Worm (Caenorhabditis elegans) whole organism, L4 larva: ENCODE data around the gene chil-2.

Experiments
- lir-3 ChIP-seq: sonication (generic microtip); optimal IDR thresholded peaks from 2 replicates; lab custom pipeline; 2016; ENCODE audit warnings: mild to moderate bottlenecking, missing genetic modification characterization, missing compliant biosample characterization
- mxl-3 ChIP-seq: fragments of 200-800 bp; sonication (Bioruptor generic); optimal IDR thresholded peaks from 2 replicates; lab custom pipeline; 2018; ENCODE audit warnings: mild to moderate bottlenecking, missing genetic modification characterization, missing compliant biosample characterization
- nhr-11 ChIP-seq: fragments of 150-350 bp; optimal IDR thresholded peaks from 2 replicates; lab custom pipeline; 2014; ENCODE audit warnings: missing biosample characterization, missing genetic modification characterization
- pqm-1 ChIP-seq: sonication (generic microtip); optimal IDR thresholded peaks from 2 replicates; lab custom pipeline; 2017; ENCODE audit warnings: missing biosample characterization, missing genetic modification characterization

DNA sequence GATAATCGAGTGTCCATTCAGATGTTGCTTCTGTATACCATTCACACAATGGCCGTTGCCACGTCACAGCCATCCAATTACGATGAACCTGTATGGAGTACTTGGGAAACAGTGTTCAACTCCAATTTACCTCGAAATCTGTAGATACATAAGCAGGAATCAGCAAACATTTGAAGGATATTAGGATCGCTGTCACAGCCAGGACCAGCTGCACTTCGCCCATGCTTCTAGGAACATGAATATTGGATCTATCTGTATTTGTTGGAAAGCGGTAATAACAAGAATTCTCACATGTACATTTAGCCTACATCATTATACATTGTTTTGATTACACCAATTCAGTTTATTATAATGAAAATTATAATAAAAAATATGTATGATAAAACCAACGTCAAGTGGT is 11.8 kb upstream of the chil-2 start, which contains the start of gene algn-8:
- TF ChIP-seq lir-3 (tag; lab: Kevin White, UChicago) (no peak), mxl-3 (no peak), nhr-11 (tag; lab: Kevin White, UChicago) (no peak), pqm-1 (tag; lab: Kevin White, UChicago) (no peak)
